Worm (Caenorhabditis elegans): Measurements from ENCODE around the gene ndua-12.

The ndua-12 gene

DNA sequence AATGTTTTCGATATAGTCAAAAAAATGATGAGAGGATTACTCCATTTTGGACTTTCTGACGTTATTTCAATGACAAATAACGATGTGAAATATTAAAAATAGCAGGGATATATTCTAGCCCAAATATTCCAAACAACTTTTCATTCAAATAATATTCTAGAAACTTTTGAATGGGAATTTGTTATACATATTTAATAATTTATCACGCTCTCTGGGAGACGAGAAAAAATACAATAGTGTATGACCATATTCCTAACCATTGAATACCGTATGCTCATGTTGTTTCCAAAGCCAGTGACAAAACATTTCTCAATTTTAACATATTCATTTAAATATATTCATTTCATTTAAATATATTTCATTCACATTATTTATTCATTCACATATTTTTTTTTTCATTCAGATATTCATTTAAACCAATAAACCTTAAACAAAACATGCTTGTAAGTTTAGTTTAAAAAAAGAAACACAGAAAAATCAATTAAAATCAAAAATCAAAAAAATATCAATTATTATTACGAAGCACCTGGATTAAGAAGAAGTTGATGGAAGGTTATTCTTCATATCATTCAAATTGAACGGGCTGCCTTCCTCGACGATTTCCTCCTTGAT, 9.9 kb downstream of the ndua-12 start:
- 0 out of 2 replicates have a peak, but pooled peaks have one; percentile 29 for TF ChIP-seq Y48G9A.11 (GFP tag; IDR thresholded peaks at IDR 0.05)
- 0 out of 2 replicates have a peak, but pooled peaks have one; percentile 23 for TF ChIP-seq dmd-9 (GFP tag; IDR thresholded peaks at IDR 0.05)
- no peak for TF ChIP-seq nhr-77 (tag; optimal IDR thresholded peaks at IDR 0.05)
- TF ChIP-seq duxl-1 (tag; optimal IDR thresholded peaks at IDR 0.05; ENCODE audit: poor library complexity): no peak
- TF ChIP-seq hif-1 (tag; optimal IDR thresholded peaks at IDR 0.05): no peak
- TF ChIP-seq vab-7 (GFP tag; IDR thresholded peaks at IDR 0.05): no peak
- TF ChIP-seq T20F7.1 (GFP tag; optimal IDR thresholded peaks at IDR 0.05): peak; percentile 80
- peak; percentile 84 for TF ChIP-seq Y75B8A.6 (GFP tag; IDR thresholded peaks at IDR 0.05)
- TF ChIP-seq pha-4 (GFP tag; IDR thresholded peaks at IDR 0.05): peak; percentile 85; the same call in 1 of the 2 replicates
- no peak for TF ChIP-seq pha-4 (tag; optimal IDR thresholded peaks at IDR 0.05)
- TF ChIP-seq lin-1 (GFP tag; IDR thresholded peaks at IDR 0.05): peak; percentile 93
- TF ChIP-seq unc-39 (tag; optimal IDR thresholded peaks at IDR 0.05): no peak
- peak; percentile 62 for TF ChIP-seq lim-7 (GFP tag; IDR thresholded peaks at IDR 0.05)
- peak; percentile 92 for TF ChIP-seq mep-1 (tag; optimal IDR thresholded peaks at IDR 0.05)
- peak; percentile 23 for TF ChIP-seq aha-1 (tag)
- TF ChIP-seq D1046.2 (GFP tag; IDR thresholded peaks at IDR 0.05): 0 out of 2 replicates have a peak, but pooled peaks have one; percentile 37
- TF ChIP-seq tag-97 (GFP tag; IDR thresholded peaks at IDR 0.05): no peak
- TF ChIP-seq arid-1 (GFP tag; conservative IDR thresholded peaks at IDR 0.05): peak; percentile 83; the same call in 1 of the 2 replicates
- TF ChIP-seq nhr-42 (GFP tag; IDR thresholded peaks at IDR 0.05): peak; percentile 76
- peak; percentile 27 for TF ChIP-seq hlh-30 (tag; optimal IDR thresholded peaks at IDR 0.05; ENCODE audit: insufficient read depth)
- no peak for TF ChIP-seq gei-8 (GFP tag; optimal IDR thresholded peaks at IDR 0.05)
- TF ChIP-seq dve-1 (tag; optimal IDR thresholded peaks at IDR 0.05; ENCODE audit: insufficient read depth): peak; percentile 92
- TF ChIP-seq daf-16 (GFP tag; optimal IDR thresholded peaks at IDR 0.05): peak in 1 of 2 experiments; percentile 49
- TF ChIP-seq daf-16 (tag; optimal IDR thresholded peaks at IDR 0.05): peak; percentile 52
- TF ChIP-seq madf-5 (GFP tag; IDR thresholded peaks at IDR 0.05): peak in 1 of 2 experiments; percentile 51; a peak in 1 of 4 replicates
- no peak for TF ChIP-seq snpc-4 (tag; optimal IDR thresholded peaks at IDR 0.05)
- TF ChIP-seq madf-9 (GFP tag; conservative IDR thresholded peaks at IDR 0.05): peak; percentile 72
- TF ChIP-seq Y105C5A.15 (GFP tag; IDR thresholded peaks at IDR 0.05): peak; percentile 84
- TF ChIP-seq nhr-25 (tag; optimal IDR thresholded peaks at IDR 0.05; ENCODE audit: borderline replicate concordance, insufficient read depth): no peak
- peak in 1 of 2 experiments; percentile 74 for TF ChIP-seq lsy-2 (tag; optimal IDR thresholded peaks at IDR 0.05)
- no peak for TF ChIP-seq rbr-2 (tag; optimal IDR thresholded peaks at IDR 0.05)
- peak; percentile 17 for TF ChIP-seq hlh-11 (tag; optimal IDR thresholded peaks at IDR 0.05)
- peak; percentile 5 for TF ChIP-seq nhr-111 (GFP tag; optimal IDR thresholded peaks at IDR 0.05)
- peak; percentile 67 for TF ChIP-seq lin-38 (GFP tag; IDR thresholded peaks at IDR 0.05)
- peak; percentile 67; the same call in 1 of the 2 replicates for TF ChIP-seq snpc-1.2 (GFP tag; IDR thresholded peaks at IDR 0.05)
- TF ChIP-seq nhr-41 (GFP tag; IDR thresholded peaks at IDR 0.05): 0 out of 2 replicates have a peak, but pooled peaks have one; percentile 46
- TF ChIP-seq lin-29 (GFP tag; IDR thresholded peaks at IDR 0.05): no peak
- TF ChIP-seq dmd-8 (GFP tag; IDR thresholded peaks at IDR 0.05): 0 out of 2 replicates have a peak, but pooled peaks have one; percentile 63
- no peak for TF ChIP-seq nhr-28 (tag; optimal IDR thresholded peaks at IDR 0.05)
- peak; percentile 66 for TF ChIP-seq nhr-102 (tag; optimal IDR thresholded peaks at IDR 0.05)
- peak; percentile 69 for TF ChIP-seq php-3 (GFP tag; IDR thresholded peaks at IDR 0.05)
- TF ChIP-seq lir-3 (tag; optimal IDR thresholded peaks at IDR 0.05): no peak
- 0 out of 2 replicates have a peak, but pooled peaks have one; percentile 57 for TF ChIP-seq tra-1 (GFP tag; IDR thresholded peaks at IDR 0.05)
- no peak for TF ChIP-seq nhr-48 (tag; optimal IDR thresholded peaks at IDR 0.05)
- peak; percentile 99 for TF ChIP-seq zfp-3 (GFP tag; conservative IDR thresholded peaks at IDR 0.05)
- TF ChIP-seq ama-1 (optimal IDR thresholded peaks at IDR 0.05): no peak
- TF ChIP-seq ztf-7 (tag; optimal IDR thresholded peaks at IDR 0.05): no peak
- TF ChIP-seq saeg-2 (GFP tag; IDR thresholded peaks at IDR 0.05): 0 out of 2 replicates have a peak, but pooled peaks have one; percentile 16
- peak; percentile 90 for TF ChIP-seq daf-19 (GFP tag; conservative IDR thresholded peaks at IDR 0.05)

Data from whole organism, L4 larva.